Fruit fly (Drosophila melanogaster) whole organism, embryonic: Measurements from ENCODE around the gene CG11560.
A peak's percentile ranks its signal among the peaks of the same experiment; 100 is the strongest.

Experiments
- Adf1 ChIP-seq: fragments of 200-800 bp; sonication (Bioruptor generic); IDR thresholded peaks from 2 replicates; pipeline ENCODE4 v1.3.6; 2022; ENCODE audit warnings: missing biosample characterization, missing genetic modification characterization
- Asciz ChIP-seq: fragments of 200-800 bp; sonication (Bioruptor generic); optimal IDR thresholded peaks from 2 replicates; lab custom pipeline; 2017; ENCODE audit warnings: missing biosample characterization, mild to moderate bottlenecking, missing genetic modification characterization, missing genetic modification reagents
- Atf-2 ChIP-seq: fragments of 200-800 bp; sonication (Bioruptor generic); optimal IDR thresholded peaks from 2 replicates; lab custom pipeline; 2016; ENCODE audit warnings: missing biosample characterization, missing genetic modification characterization
- BEAF-32 ChIP-seq: fragments of 200-800 bp; sonication (Bioruptor generic); optimal IDR thresholded peaks from 3 replicates; lab custom pipeline; 2017; ENCODE audit warnings: missing biosample characterization, missing genetic modification characterization, mild to moderate bottlenecking, moderate library complexity, missing genetic modification reagents
- CG10366 ChIP-seq: fragments of 200-800 bp; sonication (Bioruptor generic); IDR thresholded peaks from 2 replicates; pipeline ENCODE4 v1.3.6; 2022; ENCODE audit warnings: missing biosample characterization, missing genetic modification characterization
- CG12071 ChIP-seq: fragments of 200-800 bp; sonication (Bioruptor generic); optimal IDR thresholded peaks from 3 replicates; lab custom pipeline; 2018; ENCODE audit warnings: missing biosample characterization, mild to moderate bottlenecking, missing genetic modification characterization
- CG14667 ChIP-seq: fragments of 200-800 bp; sonication (Bioruptor generic); IDR thresholded peaks from 2 replicates; pipeline ENCODE4 v1.3.6; 2022; ENCODE audit warnings: missing biosample characterization, missing genetic modification characterization
- CG14965 ChIP-seq: fragments of 200-800 bp; sonication (Bioruptor generic); optimal IDR thresholded peaks from 2 replicates; lab custom pipeline; 2016; ENCODE audit warnings: missing biosample characterization, missing genetic modification characterization, borderline replicate concordance
- CG2116 ChIP-seq: fragments of 200-800 bp; sonication (Bioruptor generic); optimal IDR thresholded peaks from 3 replicates; lab custom pipeline; 2018; ENCODE audit warnings: missing biosample characterization, mild to moderate bottlenecking, missing genetic modification characterization
- CG2129 ChIP-seq: fragments of 200-800 bp; sonication (Bioruptor generic); IDR thresholded peaks from 2 replicates; pipeline ENCODE4 v1.3.6; 2022; ENCODE audit warnings: missing biosample characterization, missing genetic modification characterization; ENCODE audit not compliant: partially characterized antibody
- CG2712 ChIP-seq: fragments of 200-800 bp; optimal IDR thresholded peaks from 3 replicates; lab custom pipeline; 2019; ENCODE audit warnings: missing biosample characterization, mild to moderate bottlenecking, missing genetic modification characterization, moderate library complexity
- CG2875 ChIP-seq: fragments of 200-800 bp; sonication (Bioruptor generic); optimal IDR thresholded peaks from 2 replicates; lab custom pipeline; 2017; ENCODE audit warnings: missing biosample characterization, mild to moderate bottlenecking, missing genetic modification characterization, missing genetic modification reagents
- CG30431 ChIP-seq: fragments of 200-800 bp; sonication (Bioruptor generic); optimal IDR thresholded peaks from 2 replicates; lab custom pipeline; 2017; ENCODE audit warnings: missing biosample characterization, missing genetic modification characterization
- CG3065 ChIP-seq: fragments of 200-800 bp; sonication (Bioruptor generic); optimal IDR thresholded peaks from 2 replicates; lab custom pipeline; 2016; ENCODE audit warnings: missing biosample characterization, missing genetic modification characterization
- CG42726 ChIP-seq: fragments of 200-800 bp; sonication (Bioruptor generic); IDR thresholded peaks from 2 replicates; pipeline ENCODE4 v1.3.6; 2022; ENCODE audit warnings: missing biosample characterization, missing genetic modification characterization; ENCODE audit not compliant: partially characterized antibody
- CG5180 ChIP-seq: fragments of 200-800 bp; sonication (Bioruptor generic); optimal IDR thresholded peaks from 3 replicates; lab custom pipeline; 2017; ENCODE audit warnings: missing biosample characterization, missing genetic modification characterization, mild to moderate bottlenecking, moderate library complexity, missing genetic modification reagents
- CG9609 ChIP-seq: fragments of 200-800 bp; sonication (Bioruptor generic); optimal IDR thresholded peaks from 3 replicates; lab custom pipeline; 2016; ENCODE audit warnings: missing biosample characterization, missing genetic modification characterization
- CG9932 ChIP-seq: fragments of 200-800 bp; sonication (Bioruptor generic); IDR thresholded peaks from 2 replicates; pipeline ENCODE4 v1.3.6; 2022; ENCODE audit warnings: missing biosample characterization, missing genetic modification characterization
- CHES-1-like ChIP-seq: fragments of 200-800 bp; sonication (Bioruptor generic); optimal IDR thresholded peaks from 2 replicates; lab custom pipeline; 2016; ENCODE audit warnings: missing biosample characterization, missing genetic modification characterization
- E2f1 ChIP-seq: fragments of 200-800 bp; sonication (Bioruptor generic); IDR thresholded peaks from 2 replicates; pipeline ENCODE4 v1.3.6; 2022; ENCODE audit warnings: missing biosample characterization, missing genetic modification characterization
- ERR ChIP-seq: fragments of 200-800 bp; sonication (Bioruptor generic); optimal IDR thresholded peaks from 2 replicates; lab custom pipeline; 2016; ENCODE audit warnings: missing biosample characterization, missing genetic modification characterization
- Fer3 ChIP-seq: fragments of 200-800 bp; sonication (Bioruptor generic); optimal IDR thresholded peaks from 2 replicates; lab custom pipeline; 2018; ENCODE audit warnings: missing biosample characterization, mild to moderate bottlenecking, missing genetic modification characterization, moderate library complexity
- Hand ChIP-seq: fragments of 200-800 bp; sonication (Bioruptor generic); optimal IDR thresholded peaks from 2 replicates; lab custom pipeline; 2017; ENCODE audit warnings: mild to moderate bottlenecking, missing biosample characterization, missing genetic modification reagents, missing genetic modification characterization
- HmgZ ChIP-seq: fragments of 200-800 bp; sonication (Bioruptor generic); optimal IDR thresholded peaks from 2 replicates; lab custom pipeline; 2018; ENCODE audit warnings: missing biosample characterization, mild to moderate bottlenecking, missing genetic modification characterization
- Lpt ChIP-seq: fragments of >200 bp; optimal IDR thresholded peaks from 2 replicates; lab custom pipeline; 2018; ENCODE audit warnings: missing biosample characterization, missing genetic modification characterization
- Ptx1 ChIP-seq: fragments of 200-800 bp; sonication (Bioruptor generic); IDR thresholded peaks from 2 replicates; pipeline ENCODE4 v1.3.6; 2022; ENCODE audit warnings: missing biosample characterization, missing genetic modification characterization
- Rx ChIP-seq: fragments of 200-800 bp; sonication (Bioruptor generic); IDR thresholded peaks from 2 replicates; pipeline ENCODE4 v1.3.6; 2022; ENCODE audit warnings: missing biosample characterization, missing genetic modification characterization
- Sin3A ChIP-seq: fragments of >200 bp; optimal IDR thresholded peaks from 2 replicates; lab custom pipeline; 2018
- Six4 ChIP-seq: fragments of 200-800 bp; sonication (Bioruptor generic); optimal IDR thresholded peaks from 2 replicates; lab custom pipeline; 2016; ENCODE audit warnings: missing biosample characterization, missing genetic modification characterization
- bigmax ChIP-seq: fragments of 200-800 bp; sonication (Bioruptor generic); optimal IDR thresholded peaks from 2 replicates; lab custom pipeline; 2018; ENCODE audit warnings: missing biosample characterization, mild to moderate bottlenecking, missing genetic modification characterization
- chinmo ChIP-seq: fragments of 200-800 bp; sonication (Bioruptor generic); IDR thresholded peaks from 4 replicates; pipeline ENCODE4 v1.3.6; 2022; ENCODE audit warnings: missing biosample characterization, missing genetic modification characterization; ENCODE audit not compliant: partially characterized antibody
- corto ChIP-seq: fragments of 200-800 bp; sonication (Bioruptor generic); optimal IDR thresholded peaks from 2 replicates; lab custom pipeline; 2016; ENCODE audit warnings: missing biosample characterization, mild to moderate bottlenecking, missing genetic modification characterization, moderate library complexity
- esg ChIP-seq: fragments of 200-800 bp; sonication (Bioruptor generic); conservative IDR thresholded peaks from 2 replicates; pipeline ENCODE4 v1.3.6; 2022; ENCODE audit warnings: missing biosample characterization, missing genetic modification characterization
- grau ChIP-seq: fragments of 200-800 bp; optimal IDR thresholded peaks from 3 replicates; lab custom pipeline; 2019; ENCODE audit warnings: missing biosample characterization, mild to moderate bottlenecking, missing genetic modification characterization, moderate library complexity
- gsb ChIP-seq: fragments of 200-800 bp; sonication (Bioruptor generic); IDR thresholded peaks from 2 replicates; pipeline ENCODE4 v1.3.6; 2022; ENCODE audit warnings: missing biosample characterization, missing genetic modification characterization
- ind ChIP-seq: fragments of 200-800 bp; sonication (Bioruptor generic); optimal IDR thresholded peaks from 3 replicates; lab custom pipeline; 2016; ENCODE audit warnings: missing biosample characterization, missing genetic modification characterization
- inv ChIP-seq: fragments of 200-800 bp; sonication (Bioruptor generic); IDR thresholded peaks from 2 replicates; pipeline ENCODE4 v1.3.6; 2022; ENCODE audit warnings: missing biosample characterization, missing genetic modification characterization; ENCODE audit not compliant: partially characterized antibody
- jigr1 ChIP-seq: fragments of 200-800 bp; sonication (Bioruptor generic); IDR thresholded peaks from 3 replicates; pipeline ENCODE4 v1.3.6; 2022; ENCODE audit warnings: missing biosample characterization, missing genetic modification characterization
- jing ChIP-seq: fragments of 200-800 bp; sonication (Bioruptor generic); optimal IDR thresholded peaks from 2 replicates; lab custom pipeline; 2018; ENCODE audit warnings: missing biosample characterization, mild to moderate bottlenecking, missing genetic modification characterization
- kay ChIP-seq: fragments of 200-800 bp; sonication (Bioruptor generic); optimal IDR thresholded peaks from 2 replicates; lab custom pipeline; 2016; ENCODE audit warnings: missing biosample characterization, missing genetic modification characterization
- lbe ChIP-seq: fragments of 200-800 bp; sonication (Bioruptor generic); optimal IDR thresholded peaks from 2 replicates; lab custom pipeline; 2016; ENCODE audit warnings: missing biosample characterization, mild to moderate bottlenecking, missing genetic modification characterization
- nom ChIP-seq: fragments of 200-800 bp; sonication (Bioruptor generic); optimal IDR thresholded peaks from 2 replicates; lab custom pipeline; 2017; ENCODE audit warnings: missing biosample characterization, missing genetic modification characterization, mild to moderate bottlenecking, moderate library complexity, missing genetic modification reagents
- pzg ChIP-seq: fragments of 200-800 bp; sonication (Bioruptor generic); optimal IDR thresholded peaks from 3 replicates; lab custom pipeline; 2018; ENCODE audit warnings: missing biosample characterization, mild to moderate bottlenecking, missing genetic modification characterization, moderate library complexity
- ranshi ChIP-seq: fragments of 200-800 bp; sonication (Bioruptor generic); IDR thresholded peaks from 2 replicates; pipeline ENCODE4 v1.3.6; 2022; ENCODE audit warnings: missing biosample characterization, missing genetic modification characterization
- run ChIP-seq: fragments of 200-800 bp; sonication (Bioruptor generic); optimal IDR thresholded peaks from 3 replicates; lab custom pipeline; 2018; ENCODE audit warnings: missing biosample characterization, mild to moderate bottlenecking, missing genetic modification characterization
- schlank ChIP-seq: fragments of 200-800 bp; sonication (Bioruptor generic); optimal IDR thresholded peaks from 2 replicates; lab custom pipeline; 2018; ENCODE audit warnings: missing biosample characterization, mild to moderate bottlenecking, missing genetic modification characterization
- sd ChIP-seq: fragments of 200-800 bp; sonication (Bioruptor generic); optimal IDR thresholded peaks from 3 replicates; lab custom pipeline; 2018; ENCODE audit warnings: missing biosample characterization, mild to moderate bottlenecking, missing genetic modification characterization, moderate library complexity
- toy ChIP-seq: fragments of 200-800 bp; sonication (Bioruptor generic); IDR thresholded peaks from 2 replicates; pipeline ENCODE4 v1.3.6; 2022; ENCODE audit warnings: missing biosample characterization, missing genetic modification characterization
- tx ChIP-seq: fragments of 200-800 bp; sonication (Bioruptor generic); optimal IDR thresholded peaks from 2 replicates; lab custom pipeline; 2016; ENCODE audit warnings: missing biosample characterization, missing genetic modification characterization
- wek ChIP-seq: fragments of 200-800 bp; sonication (Bioruptor generic); optimal IDR thresholded peaks from 3 replicates; lab custom pipeline; 2018; ENCODE audit warnings: missing biosample characterization, mild to moderate bottlenecking, missing genetic modification characterization, moderate library complexity

CG11560 gene

DNA sequence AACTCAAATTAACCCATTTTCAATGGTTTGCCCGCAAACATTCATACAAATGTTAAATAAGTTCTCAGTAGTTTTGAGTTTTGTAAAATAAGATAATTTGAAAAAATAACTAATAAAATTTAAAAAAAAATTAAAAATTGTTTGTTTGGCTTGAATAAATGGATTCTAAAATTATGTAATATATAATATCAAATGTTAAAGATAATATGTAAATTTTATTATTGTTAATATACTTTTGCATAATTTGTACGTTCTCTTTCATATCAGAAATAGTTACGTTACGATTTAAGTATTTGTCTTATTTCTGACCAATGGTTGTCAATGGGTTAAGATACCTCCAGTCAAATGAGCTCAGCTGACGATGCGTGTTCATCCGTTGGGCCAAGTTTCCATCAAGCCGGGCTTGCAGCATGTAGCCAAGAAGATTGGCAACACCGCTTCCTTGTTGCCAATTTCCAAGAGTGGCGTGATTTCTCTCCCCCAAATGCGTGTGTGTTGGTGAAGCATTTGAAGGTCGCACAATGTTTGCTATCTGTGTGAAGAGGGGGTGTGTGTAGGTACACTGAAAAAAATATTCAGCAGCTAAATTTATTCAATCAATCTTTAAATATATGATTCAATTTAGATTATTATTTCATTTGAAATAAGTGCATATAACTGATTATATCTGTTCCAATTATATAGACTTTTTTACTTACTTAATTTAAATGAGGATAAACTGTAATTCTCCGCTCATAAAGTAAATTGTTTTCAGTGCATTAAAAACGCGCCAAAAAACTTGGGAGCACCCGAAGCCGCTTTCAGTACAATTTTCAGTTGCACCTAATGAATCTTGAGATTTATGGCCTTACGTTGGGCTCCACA, 22.8 kb upstream of the CG11560 start (continued):
- no peak for TF ChIP-seq CG14965 (GFP tag; lab: Kevin White, UChicago)
- no peak for TF ChIP-seq esg (GFP tag; lab: Robert Waterston, UW)
- TF ChIP-seq Ptx1, result peak; percentile 29; the same call in 1 of the 2 replicates
- TF ChIP-seq CG2875, result no peak
- peak; percentile 49 for TF ChIP-seq nom (GFP tag; lab: Kevin White, UChicago)
- no peak for TF ChIP-seq jing
- no peak for TF ChIP-seq ind (GFP tag; lab: Kevin White, UChicago)
- TF ChIP-seq CG9609 (GFP tag; lab: Kevin White, UChicago), result no peak
- TF ChIP-seq Six4 (GFP tag; lab: Kevin White, UChicago), result no peak
- no peak for TF ChIP-seq Adf1 (GFP tag; lab: Robert Waterston, UW)
- no peak for TF ChIP-seq kay
- TF ChIP-seq tx, result no peak
- no peak for TF ChIP-seq run (tag; lab: Kevin White, UChicago)
- no peak for TF ChIP-seq CG14667 (GFP tag; lab: Robert Waterston, UW)
- TF ChIP-seq CG9932, result no peak
- TF ChIP-seq sd (tag; lab: Kevin White, UChicago), result no peak
- TF ChIP-seq CG2116 (GFP tag; lab: Kevin White, UChicago), result no peak
- TF ChIP-seq gsb, result no peak
- no peak for TF ChIP-seq CG3065 (GFP tag; lab: Kevin White, UChicago)
- TF ChIP-seq HmgZ (tag; lab: Kevin White, UChicago), result no peak
- TF ChIP-seq CG42726 (GFP tag; lab: Robert Waterston, UW), result no peak
- TF ChIP-seq Atf-2 (GFP tag; lab: Kevin White, UChicago), result no peak
- no peak for TF ChIP-seq Rx
- no peak for TF ChIP-seq BEAF-32
- TF ChIP-seq ranshi (GFP tag; lab: Robert Waterston, UW), result no peak
- no peak for TF ChIP-seq CG30431 (GFP tag; lab: Kevin White, UChicago)
- no peak for TF ChIP-seq Lpt (GFP tag; lab: Kevin White, UChicago)
- peak; percentile 16 for TF ChIP-seq Fer3 (tag; lab: Kevin White, UChicago)
- no peak for TF ChIP-seq CG12071 (GFP tag; lab: Kevin White, UChicago)
- TF ChIP-seq Sin3A, result no peak
- no peak for TF ChIP-seq wek (GFP tag; lab: Kevin White, UChicago)
- no peak for TF ChIP-seq corto (GFP tag; lab: Kevin White, UChicago)
- TF ChIP-seq lbe (GFP tag; lab: Kevin White, UChicago), result no peak
- TF ChIP-seq CG2129 (GFP tag; lab: Robert Waterston, UW), result no peak
- no peak for TF ChIP-seq schlank (tag; lab: Kevin White, UChicago)
- TF ChIP-seq Hand, result no peak
- peak; percentile 56 for TF ChIP-seq CG2712
- no peak; the same call in 1 of the 2 replicates for TF ChIP-seq E2f1 (GFP tag; lab: Robert Waterston, UW)
- TF ChIP-seq Asciz, result peak; percentile 22
- TF ChIP-seq grau, result peak; percentile 42
- TF ChIP-seq CHES-1-like (GFP tag; lab: Kevin White, UChicago), result no peak
- no peak for TF ChIP-seq bigmax (GFP tag; lab: Kevin White, UChicago)
- TF ChIP-seq pzg (GFP tag; lab: Kevin White, UChicago), result no peak
- TF ChIP-seq jigr1 (GFP tag; lab: Robert Waterston, UW), result no peak
- TF ChIP-seq inv (GFP tag; lab: Robert Waterston, UW), result no peak
- TF ChIP-seq CG10366 (GFP tag; lab: Robert Waterston, UW), result no peak; the same call in 1 of the 2 replicates
- no peak for TF ChIP-seq toy (GFP tag; lab: Robert Waterston, UW)
- TF ChIP-seq CG5180 (GFP tag; lab: Kevin White, UChicago), result no peak
- TF ChIP-seq chinmo (GFP tag; lab: Robert Waterston, UW), result no peak
- TF ChIP-seq ERR, result no peak
